Fruit fly (Drosophila melanogaster) whole organism, pupa: Measurements from ENCODE around the gene ArfGAP1.
A peak's percentile ranks its signal among the peaks of the same experiment; 100 is the strongest.

Experiments
- CG10348 ChIP-seq: fragments of 200-800 bp; sonication (Bioruptor generic); IDR thresholded peaks from 2 replicates; pipeline ENCODE4 v1.3.6; 2022; ENCODE audit warnings: missing biosample characterization, missing genetic modification characterization
- CG12605 ChIP-seq: fragments of 200-800 bp; sonication (Bioruptor generic); IDR thresholded peaks from 2 replicates; pipeline ENCODE4 v1.3.6; 2022; ENCODE audit warnings: missing biosample characterization, missing genetic modification characterization
- CG13204 ChIP-seq: fragments of 200-800 bp; sonication (Bioruptor generic); optimal IDR thresholded peaks from 2 replicates; lab custom pipeline; 2018; ENCODE audit warnings: missing biosample characterization, mild to moderate bottlenecking, missing genetic modification characterization, moderate library complexity
- CG14655 ChIP-seq: fragments of 200-800 bp; sonication (Bioruptor generic); optimal IDR thresholded peaks from 3 replicates; lab custom pipeline; 2017; ENCODE audit warnings: mild to moderate bottlenecking, missing biosample characterization, missing genetic modification reagents, missing genetic modification characterization
- CG15710 ChIP-seq: fragments of 200-800 bp; sonication (Bioruptor generic); optimal IDR thresholded peaks from 2 replicates; lab custom pipeline; 2018; ENCODE audit warnings: missing biosample characterization, mild to moderate bottlenecking, missing genetic modification characterization, moderate library complexity
- CG17806 ChIP-seq: fragments of 200-800 bp; sonication (Bioruptor generic); optimal IDR thresholded peaks from 2 replicates; lab custom pipeline; 2018; ENCODE audit warnings: missing biosample characterization, mild to moderate bottlenecking, missing genetic modification characterization, moderate library complexity
- CG32121 ChIP-seq: fragments of 200-800 bp; sonication (Bioruptor generic); IDR thresholded peaks from 2 replicates; pipeline ENCODE4 v1.3.6; 2022; ENCODE audit warnings: missing biosample characterization, missing genetic modification characterization
- CG34367 ChIP-seq: fragments of 200-800 bp; sonication (Bioruptor generic); optimal IDR thresholded peaks from 2 replicates; lab custom pipeline; 2018; ENCODE audit warnings: missing biosample characterization, mild to moderate bottlenecking, missing genetic modification characterization
- CG4496 ChIP-seq: fragments of 200-800 bp; sonication (Bioruptor generic); IDR thresholded peaks from 3 replicates; pipeline ENCODE4 v1.3.6; 2022; ENCODE audit warnings: missing biosample characterization, missing genetic modification characterization
- CG8159 ChIP-seq: fragments of 200-800 bp; sonication (Bioruptor generic); optimal IDR thresholded peaks from 3 replicates; lab custom pipeline; 2018; ENCODE audit warnings: missing biosample characterization, mild to moderate bottlenecking, missing genetic modification characterization, moderate library complexity
- CG8301 ChIP-seq: fragments of 200-800 bp; sonication (Bioruptor generic); optimal IDR thresholded peaks from 2 replicates; lab custom pipeline; 2018; ENCODE audit warnings: missing biosample characterization, mild to moderate bottlenecking, missing genetic modification characterization
- CG9948 ChIP-seq: fragments of 200-800 bp; sonication (Bioruptor generic); optimal IDR thresholded peaks from 2 replicates; lab custom pipeline; 2018; ENCODE audit warnings: missing biosample characterization, mild to moderate bottlenecking, missing genetic modification characterization, moderate library complexity
- D1 ChIP-seq: fragments of 200-800 bp; sonication (Bioruptor generic); optimal IDR thresholded peaks from 2 replicates; lab custom pipeline; 2018; ENCODE audit warnings: missing biosample characterization, mild to moderate bottlenecking, missing genetic modification characterization, moderate library complexity
- EcR ChIP-seq: fragments of 200-800 bp; sonication (Bioruptor generic); optimal IDR thresholded peaks from 3 replicates; lab custom pipeline; 2019; ENCODE audit warnings: missing biosample characterization, missing genetic modification characterization, mild to moderate bottlenecking, moderate library complexity, missing genetic modification reagents
- Ets98B ChIP-seq: fragments of 200-800 bp; sonication (Bioruptor generic); IDR thresholded peaks from 2 replicates; pipeline ENCODE4 v1.3.6; 2022; ENCODE audit warnings: missing biosample characterization, missing genetic modification characterization
- Pif1A ChIP-seq: fragments of 200-800 bp; sonication (Bioruptor generic); optimal IDR thresholded peaks from 3 replicates; lab custom pipeline; 2016; ENCODE audit warnings: missing biosample characterization, missing genetic modification characterization
- Pif1B ChIP-seq: fragments of 200-800 bp; sonication (Bioruptor generic); optimal IDR thresholded peaks from 3 replicates; lab custom pipeline; 2016; ENCODE audit warnings: missing biosample characterization, missing genetic modification characterization
- Snoo ChIP-seq: fragments of 200-800 bp; sonication (Bioruptor generic); optimal IDR thresholded peaks from 3 replicates; lab custom pipeline; 2017; ENCODE audit warnings: missing biosample characterization, mild to moderate bottlenecking, missing genetic modification characterization, inconsistent platforms
- fd96Ca ChIP-seq: fragments of 200-800 bp; sonication (Bioruptor generic); IDR thresholded peaks from 3 replicates; pipeline ENCODE4 v1.3.6; 2022; ENCODE audit warnings: missing biosample characterization, missing genetic modification characterization
- gl ChIP-seq: fragments of 200-800 bp; sonication (Bioruptor generic); optimal IDR thresholded peaks from 2 replicates; lab custom pipeline; 2018; ENCODE audit warnings: missing biosample characterization, mild to moderate bottlenecking, missing genetic modification characterization
- rn ChIP-seq: fragments of 200-800 bp; sonication (Bioruptor generic); IDR thresholded peaks from 2 replicates; pipeline ENCODE4 v1.3.6; 2022; ENCODE audit warnings: missing biosample characterization, missing genetic modification characterization

The ArfGAP1 gene

dm6 chr3L:12453529-12453928 is 36.1 kb upstream of the ArfGAP1 start:
- TF ChIP-seq CG8159 = peak; percentile 24
- no peak for TF ChIP-seq CG13204 (GFP tag; lab: Kevin White, UChicago)

dm6 chr3L:12447501-12447900 is 30.1 kb upstream of the ArfGAP1 start:
- TF ChIP-seq CG8159 = peak; percentile 16
- no peak for TF ChIP-seq CG9948 (tag; lab: Kevin White, UChicago)
- TF ChIP-seq Ets98B = no peak

DNA sequence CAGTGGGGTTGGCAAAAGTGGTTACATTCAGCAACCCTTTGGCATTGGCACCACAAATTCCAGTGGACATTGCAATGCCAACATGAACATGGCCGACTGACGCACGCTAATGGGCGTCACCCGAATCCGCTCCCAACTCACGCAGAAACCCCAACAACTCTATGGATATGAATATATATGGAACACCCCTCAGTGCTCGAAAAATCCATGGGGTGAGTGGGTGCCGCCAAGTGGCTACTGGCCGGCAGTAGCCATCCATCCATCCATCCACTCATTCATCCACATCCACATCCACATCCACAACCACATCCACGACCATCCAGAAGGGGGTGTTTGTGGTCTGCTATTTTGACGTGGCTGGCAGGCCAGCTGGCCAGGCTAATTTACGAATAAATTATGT is 29.7 kb upstream of the ArfGAP1 start:
- no peak for TF ChIP-seq CG34367 (tag; lab: Kevin White, UChicago)
- no peak for TF ChIP-seq CG15710 (tag; lab: Kevin White, UChicago)
- no peak for TF ChIP-seq CG10348 (GFP tag; lab: Robert Waterston, UW)
- TF ChIP-seq Pif1B (GFP tag; lab: Kevin White, UChicago) = no peak
- no peak for TF ChIP-seq CG4496 (GFP tag; lab: Robert Waterston, UW)
- no peak for TF ChIP-seq CG12605 (GFP tag; lab: Robert Waterston, UW)
- TF ChIP-seq CG8301 (tag; lab: Kevin White, UChicago) = no peak
- TF ChIP-seq CG8159 = no peak
- no peak for TF ChIP-seq CG32121
- TF ChIP-seq CG13204 (GFP tag; lab: Kevin White, UChicago) = no peak
- TF ChIP-seq CG9948 (tag; lab: Kevin White, UChicago) = no peak
- no peak for TF ChIP-seq CG17806 (tag; lab: Kevin White, UChicago)
- TF ChIP-seq CG14655 = no peak
- TF ChIP-seq fd96Ca (GFP tag; lab: Robert Waterston, UW) = no peak
- TF ChIP-seq Snoo = no peak
- TF ChIP-seq gl (tag; lab: Kevin White, UChicago) = no peak
- no peak for TF ChIP-seq EcR (GFP tag; lab: Kevin White, UChicago)
- no peak for TF ChIP-seq rn (GFP tag; lab: Robert Waterston, UW)
- no peak for TF ChIP-seq Ets98B

DNA sequence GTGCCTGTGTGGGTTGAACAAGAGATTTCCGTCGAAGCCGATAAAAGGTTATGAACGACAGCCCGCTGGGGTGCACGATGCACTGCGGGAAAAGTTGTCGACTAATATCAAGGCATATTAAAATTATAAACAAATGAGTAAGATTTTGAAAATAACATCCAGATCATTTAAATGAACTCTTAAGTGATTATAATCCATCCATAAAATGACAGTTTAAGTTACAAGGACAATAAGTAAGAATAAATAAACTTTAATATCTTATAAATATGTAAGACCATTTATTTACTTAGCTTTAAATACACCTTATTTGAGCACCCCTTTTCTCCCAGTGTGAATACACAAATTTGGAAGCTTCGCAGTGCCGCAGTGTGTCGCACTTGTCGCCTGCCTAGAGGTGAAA is 26.7 kb upstream of the ArfGAP1 start:
- TF ChIP-seq CG4496 (GFP tag; lab: Robert Waterston, UW) = no peak
- no peak for TF ChIP-seq EcR (GFP tag; lab: Kevin White, UChicago)
- no peak for TF ChIP-seq rn (GFP tag; lab: Robert Waterston, UW)
- TF ChIP-seq CG12605 (GFP tag; lab: Robert Waterston, UW) = no peak
- no peak for TF ChIP-seq CG32121
- TF ChIP-seq CG8159 = peak; percentile 36
- no peak for TF ChIP-seq CG14655
- no peak for TF ChIP-seq CG9948 (tag; lab: Kevin White, UChicago)

dm6 chr3L:12442593-12442992 is 25.2 kb upstream of the ArfGAP1 start:
- TF ChIP-seq CG32121 (no peak), CG10348 (GFP tag; lab: Robert Waterston, UW) (no peak), CG4496 (GFP tag; lab: Robert Waterston, UW) (peak; percentile 10; the same call in 1 of the 3 replicates), CG13204 (GFP tag; lab: Kevin White, UChicago) (peak; percentile 43), CG14655 (peak; percentile 65), gl (tag; lab: Kevin White, UChicago) (no peak), CG34367 (tag; lab: Kevin White, UChicago) (peak; percentile 53), CG17806 (tag; lab: Kevin White, UChicago) (peak; percentile 63), EcR (GFP tag; lab: Kevin White, UChicago) (peak; percentile 13), CG12605 (GFP tag; lab: Robert Waterston, UW) (no peak), D1 (tag; lab: Kevin White, UChicago) (no peak), CG9948 (tag; lab: Kevin White, UChicago) (peak; percentile 37), CG15710 (tag; lab: Kevin White, UChicago) (peak; percentile 74), rn (GFP tag; lab: Robert Waterston, UW) (no peak), CG8301 (tag; lab: Kevin White, UChicago) (peak; percentile 54), fd96Ca (GFP tag; lab: Robert Waterston, UW) (no peak), Ets98B (no peak), Pif1B (GFP tag; lab: Kevin White, UChicago) (peak; percentile 57), Pif1A (GFP tag; lab: Kevin White, UChicago) (peak; percentile 50), Snoo (peak; percentile 56), CG8159 (peak; percentile 82)

- TF ChIP-seq CG15710 (tag; lab: Kevin White, UChicago) (no peak), Snoo (no peak), gl (tag; lab: Kevin White, UChicago) (no peak), CG10348 (GFP tag; lab: Robert Waterston, UW) (no peak), CG32121 (no peak), CG17806 (tag; lab: Kevin White, UChicago) (no peak), fd96Ca (GFP tag; lab: Robert Waterston, UW) (no peak), EcR (GFP tag; lab: Kevin White, UChicago) (no peak), rn (GFP tag; lab: Robert Waterston, UW) (no peak), CG8301 (tag; lab: Kevin White, UChicago) (no peak), Ets98B (no peak), CG13204 (GFP tag; lab: Kevin White, UChicago) (no peak), CG9948 (tag; lab: Kevin White, UChicago) (no peak), CG34367 (tag; lab: Kevin White, UChicago) (no peak), CG8159 (no peak)
- TF ChIP-seq, all 21 proteins: peak for 0
Observed at dm6 chr3L:12434432-12434831, 17.1 kb upstream of the ArfGAP1 start.
